Worm (Caenorhabditis elegans) whole organism, young adult: ENCODE measurements around the gene fbxa-183.

Source experiments
- B0019.2 ChIP-seq: fragments of 200-800 bp; sonication (Bioruptor generic); conservative IDR thresholded peaks from 2 replicates; pipeline ENCODE4 v1.3.6; 2022; ENCODE audit warnings: missing genetic modification reagents, missing genetic modification characterization, missing compliant biosample characterization
- F49E8.2 ChIP-seq: sonication (generic microtip); optimal IDR thresholded peaks from 3 replicates; lab custom pipeline; 2017; ENCODE audit warnings: missing genetic modification characterization, mild to moderate bottlenecking, missing compliant biosample characterization, antibody characterized with exemption, moderate library complexity; ENCODE audit not compliant: insufficient read depth
- Y53F4B.3 ChIP-seq: fragments of 200-800 bp; sonication (Bioruptor generic); IDR thresholded peaks from 2 replicates; pipeline ENCODE4 v1.3.6; 2022; ENCODE audit warnings: missing genetic modification reagents, missing genetic modification characterization, missing compliant biosample characterization
- attf-3 ChIP-seq: fragments of 200-800 bp; sonication (Bioruptor generic); conservative IDR thresholded peaks from 2 replicates; pipeline ENCODE4 v1.3.6; 2022; ENCODE audit warnings: missing genetic modification reagents, missing genetic modification characterization, missing compliant biosample characterization
- ceh-100 ChIP-seq: fragments of 200-800 bp; sonication (Bioruptor generic); IDR thresholded peaks from 2 replicates; pipeline ENCODE4 v1.3.6; 2022; ENCODE audit warnings: missing genetic modification reagents, missing genetic modification characterization, missing compliant biosample characterization
- egrh-3 ChIP-seq: fragments of 200-800 bp; sonication (Bioruptor generic); IDR thresholded peaks from 2 replicates; pipeline ENCODE4 v1.3.6; 2022; ENCODE audit warnings: missing genetic modification reagents, missing genetic modification characterization, missing compliant biosample characterization
- repo-1 ChIP-seq: sonication (generic microtip); optimal IDR thresholded peaks from 2 replicates; lab custom pipeline; 2017; ENCODE audit warnings: mild to moderate bottlenecking, missing genetic modification characterization, missing compliant biosample characterization

ce11 chrV:5779984-5780383 lies 2.6 kb downstream of the fbxa-183 start:
- TF ChIP-seq repo-1 = no peak
- no peak for TF ChIP-seq attf-3 (GFP tag; lab: Robert Waterston, UW)
- TF ChIP-seq Y53F4B.3 = no peak
- TF ChIP-seq egrh-3 (GFP tag; lab: Robert Waterston, UW) = no peak
- no peak for TF ChIP-seq F49E8.2 (tag; lab: Kevin White, UChicago)
- no peak for TF ChIP-seq ceh-100 (GFP tag; lab: Robert Waterston, UW)
- TF ChIP-seq B0019.2 (GFP tag; lab: Robert Waterston, UW) = no peak
